Worm (Caenorhabditis elegans): ENCODE results near the gene glt-3.

- TF ChIP-seq repo-1 (tag; optimal IDR thresholded peaks at IDR 0.05) = no peak
- no peak for TF ChIP-seq unc-62 (GFP tag; optimal IDR thresholded peaks at IDR 0.05)
- TF ChIP-seq gei-17 (GFP tag; optimal IDR thresholded peaks at IDR 0.05) = no peak
- TF ChIP-seq ama-1 (optimal IDR thresholded peaks at IDR 0.05) = no peak
- no peak for TF ChIP-seq ama-1 (GFP tag; optimal IDR thresholded peaks at IDR 0.05)
- no peak for TF ChIP-seq ceh-40 (GFP tag; IDR thresholded peaks at IDR 0.05)
- TF ChIP-seq tbp1 (GFP tag; optimal IDR thresholded peaks at IDR 0.05) = no peak
Observed at ce11 chrIV:10141930-10142505, 12.0 kb downstream of the glt-3 start, which contains the start of the genes gst-2, gst-4 and dhs-12.
